Fruit fly (Drosophila melanogaster) whole organism, embryonic: ENCODE results near the gene Cht5.
A peak's percentile ranks its signal among the peaks of the same experiment; 100 is the strongest.

Experiments used
- CG11504 ChIP-seq: fragments of 200-800 bp; sonication (Bioruptor generic); optimal IDR thresholded peaks from 3 replicates; lab custom pipeline; 2019; ENCODE audit warnings: missing biosample characterization, mild to moderate bottlenecking, missing genetic modification characterization, moderate library complexity
- CG12219 ChIP-seq: fragments of 200-800 bp; sonication (Bioruptor generic); optimal IDR thresholded peaks from 3 replicates; lab custom pipeline; 2018; ENCODE audit warnings: missing biosample characterization, mild to moderate bottlenecking, missing genetic modification characterization
- CG15601 ChIP-seq: fragments of 200-800 bp; sonication (Bioruptor generic); optimal IDR thresholded peaks from 3 replicates; lab custom pipeline; 2019; ENCODE audit warnings: missing biosample characterization, mild to moderate bottlenecking, missing genetic modification characterization, moderate library complexity
- CG18599 ChIP-seq: fragments of 200-800 bp; sonication (Bioruptor generic); optimal IDR thresholded peaks from 3 replicates; lab custom pipeline; 2017; ENCODE audit warnings: missing biosample characterization, missing genetic modification characterization, mild to moderate bottlenecking, moderate library complexity, missing genetic modification reagents
- CG2678 ChIP-seq: fragments of 200-800 bp; sonication (Bioruptor generic); optimal IDR thresholded peaks from 3 replicates; lab custom pipeline; 2019; ENCODE audit warnings: missing biosample characterization, mild to moderate bottlenecking, missing genetic modification characterization, moderate library complexity
- CG30403 ChIP-seq: fragments of 200-800 bp; sonication (Bioruptor generic); optimal IDR thresholded peaks from 3 replicates; lab custom pipeline; 2016; ENCODE audit warnings: missing biosample characterization, missing genetic modification characterization
- CG3065 ChIP-seq: fragments of 200-800 bp; sonication (Bioruptor generic); optimal IDR thresholded peaks from 2 replicates; lab custom pipeline; 2016; ENCODE audit warnings: missing biosample characterization, missing genetic modification characterization
- CG3163 ChIP-seq: fragments of 200-800 bp; sonication (Bioruptor generic); optimal IDR thresholded peaks from 3 replicates; lab custom pipeline; 2016; ENCODE audit warnings: missing biosample characterization, missing genetic modification characterization
- CG3838 ChIP-seq: fragments of 200-800 bp; sonication (Bioruptor generic); optimal IDR thresholded peaks from 3 replicates; lab custom pipeline; 2016; ENCODE audit warnings: missing biosample characterization, missing genetic modification characterization
- CG4360 ChIP-seq: fragments of 200-800 bp; sonication (Bioruptor generic); IDR thresholded peaks from 2 replicates; pipeline ENCODE4 v1.3.6; 2022; ENCODE audit warnings: missing biosample characterization, missing genetic modification characterization
- CG43689 ChIP-seq: fragments of 200-800 bp; sonication (Bioruptor generic); IDR thresholded peaks from 2 replicates; pipeline ENCODE4 v1.3.6; 2022; ENCODE audit warnings: missing biosample characterization, missing genetic modification characterization
- CG6689 ChIP-seq: fragments of 200-800 bp; sonication (Bioruptor generic); IDR thresholded peaks from 2 replicates; pipeline ENCODE4 v1.3.6; 2022; ENCODE audit warnings: missing biosample characterization, missing genetic modification characterization
- CG8290 ChIP-seq, 3 experiments: fragments of 200-800 bp; sonication (Bioruptor generic); optimal IDR thresholded peaks; 2 replicates each; lab custom pipeline; 2016 to 2019; ENCODE audit warnings: missing biosample characterization in 3 of 3, missing genetic modification characterization in 3 of 3, mild to moderate bottlenecking in 2 of 3, moderate library complexity in 1 of 3
- CG8388 ChIP-seq: fragments of 200-800 bp; sonication (Bioruptor generic); optimal IDR thresholded peaks from 2 replicates; lab custom pipeline; 2019; ENCODE audit warnings: missing biosample characterization, mild to moderate bottlenecking, missing genetic modification characterization, moderate library complexity
- CG9215 ChIP-seq: fragments of 200-800 bp; sonication (Bioruptor generic); IDR thresholded peaks from 2 replicates; pipeline ENCODE4 v1.3.6; 2022; ENCODE audit warnings: missing biosample characterization, missing genetic modification characterization
- CG9797 ChIP-seq: fragments of 200-800 bp; sonication (Bioruptor generic); optimal IDR thresholded peaks from 3 replicates; lab custom pipeline; 2018; ENCODE audit warnings: missing biosample characterization, mild to moderate bottlenecking, missing genetic modification characterization
- Dip3 ChIP-seq: fragments of 200-800 bp; sonication (Bioruptor generic); optimal IDR thresholded peaks from 3 replicates; lab custom pipeline; 2016; ENCODE audit warnings: missing biosample characterization, missing genetic modification characterization
- Eip74EF ChIP-seq, 2 experiments: fragments of 200-800 bp in 1 of 2; fragments of >200 bp in 1 of 2; sonication (Bioruptor generic) in 1 of 2; optimal IDR thresholded peaks; 2 replicates each; lab custom pipeline; 2017 to 2019; ENCODE audit warnings: missing biosample characterization in 2 of 2, missing genetic modification characterization in 2 of 2, mild to moderate bottlenecking in 1 of 2, moderate library complexity in 1 of 2
- Hand ChIP-seq: fragments of 200-800 bp; sonication (Bioruptor generic); optimal IDR thresholded peaks from 2 replicates; lab custom pipeline; 2017; ENCODE audit warnings: mild to moderate bottlenecking, missing biosample characterization, missing genetic modification reagents, missing genetic modification characterization
- Hmx ChIP-seq: fragments of 200-800 bp; sonication (Bioruptor generic); optimal IDR thresholded peaks from 2 replicates; lab custom pipeline; 2016; ENCODE audit warnings: missing biosample characterization, missing genetic modification characterization
- MESR4 ChIP-seq: fragments of 200-800 bp; sonication (Bioruptor generic); optimal IDR thresholded peaks from 2 replicates; lab custom pipeline; 2018; ENCODE audit warnings: missing biosample characterization, mild to moderate bottlenecking, missing genetic modification characterization, moderate library complexity
- Med ChIP-seq: fragments of 200-800 bp; sonication (Bioruptor generic); peaks from one replicate; lab custom pipeline; 2016; ENCODE audit warnings: missing biosample characterization, missing genetic modification characterization, mild to moderate bottlenecking, inconsistent platforms, moderate library complexity
- NK7.1 ChIP-seq: fragments of 200-800 bp; sonication (Bioruptor generic); optimal IDR thresholded peaks from 3 replicates; lab custom pipeline; 2016; ENCODE audit warnings: missing biosample characterization, missing genetic modification characterization
- Opbp ChIP-seq: fragments of 200-800 bp; sonication (Bioruptor generic); IDR thresholded peaks from 3 replicates; pipeline ENCODE4 v1.3.6; 2022; ENCODE audit warnings: missing biosample characterization, missing genetic modification characterization; ENCODE audit not compliant: partially characterized antibody
- Rfx ChIP-seq: fragments of 200-800 bp; sonication (Bioruptor generic); IDR thresholded peaks from 2 replicates; pipeline ENCODE4 v1.3.6; 2022; ENCODE audit warnings: missing biosample characterization, missing genetic modification characterization
- Sox100B ChIP-seq: fragments of 200-800 bp; sonication (Bioruptor generic); optimal IDR thresholded peaks from 3 replicates; lab custom pipeline; 2018; ENCODE audit warnings: missing biosample characterization, mild to moderate bottlenecking, missing genetic modification characterization
- Trl ChIP-seq, 3 experiments: fragments of >200 bp in 2 of 3; fragments of 200-800 bp in 1 of 3; sonication (Bioruptor generic) in 1 of 3; optimal IDR thresholded peaks; 2 replicates in 1 of 3; 3 replicates in 2 of 3; lab custom pipeline; 2016 to 2017; ENCODE audit warnings: missing biosample characterization in 1 of 3, missing genetic modification characterization in 1 of 3
- ab ChIP-seq: fragments of 200-800 bp; sonication (Bioruptor generic); optimal IDR thresholded peaks from 2 replicates; lab custom pipeline; 2016; ENCODE audit warnings: missing biosample characterization, missing genetic modification characterization
- ase ChIP-seq: fragments of 200-800 bp; sonication (Bioruptor generic); IDR thresholded peaks from 3 replicates; pipeline ENCODE4 v1.3.6; 2022; ENCODE audit warnings: missing biosample characterization, missing genetic modification characterization
- ash1 ChIP-seq: fragments of 200-800 bp; sonication (Bioruptor generic); optimal IDR thresholded peaks from 2 replicates; lab custom pipeline; 2018; ENCODE audit warnings: missing biosample characterization, mild to moderate bottlenecking, missing genetic modification characterization
- bbx ChIP-seq: fragments of 200-800 bp; sonication (Bioruptor generic); IDR thresholded peaks from 2 replicates; pipeline ENCODE4 v1.3.6; 2022; ENCODE audit warnings: missing biosample characterization, missing genetic modification characterization; ENCODE audit not compliant: partially characterized antibody
- croc ChIP-seq: fragments of 200-800 bp; sonication (Bioruptor generic); conservative IDR thresholded peaks from 3 replicates; pipeline ENCODE4 v1.3.6; 2022; ENCODE audit warnings: missing biosample characterization, missing genetic modification characterization
- dati ChIP-seq: fragments of 200-800 bp; sonication (Bioruptor generic); IDR thresholded peaks from 2 replicates; pipeline ENCODE4 v1.3.6; 2022; ENCODE audit warnings: missing biosample characterization, missing genetic modification characterization
- dmrt99B ChIP-seq: fragments of 200-800 bp; sonication (Bioruptor generic); optimal IDR thresholded peaks from 2 replicates; lab custom pipeline; 2018; ENCODE audit warnings: missing biosample characterization, mild to moderate bottlenecking, missing genetic modification characterization, moderate library complexity
- fd64A ChIP-seq: fragments of 200-800 bp; sonication (Bioruptor generic); optimal IDR thresholded peaks from 3 replicates; lab custom pipeline; 2018; ENCODE audit warnings: missing biosample characterization, mild to moderate bottlenecking, missing genetic modification characterization
- gsb-n ChIP-seq: fragments of 200-800 bp; sonication (Bioruptor generic); optimal IDR thresholded peaks from 3 replicates; lab custom pipeline; 2018; ENCODE audit warnings: missing biosample characterization, mild to moderate bottlenecking, missing genetic modification characterization
- inv ChIP-seq: fragments of 200-800 bp; sonication (Bioruptor generic); IDR thresholded peaks from 2 replicates; pipeline ENCODE4 v1.3.6; 2022; ENCODE audit warnings: missing biosample characterization, missing genetic modification characterization; ENCODE audit not compliant: partially characterized antibody
- luna ChIP-seq: fragments of 200-800 bp; sonication (Bioruptor generic); optimal IDR thresholded peaks from 2 replicates; lab custom pipeline; 2016; ENCODE audit warnings: missing biosample characterization, missing genetic modification characterization
- mirr ChIP-seq: fragments of 200-800 bp; sonication (Bioruptor generic); optimal IDR thresholded peaks from 3 replicates; lab custom pipeline; 2018; ENCODE audit warnings: missing biosample characterization, mild to moderate bottlenecking, missing genetic modification characterization
- oc ChIP-seq: fragments of 200-800 bp; sonication (Bioruptor generic); optimal IDR thresholded peaks from 2 replicates; lab custom pipeline; 2018; ENCODE audit warnings: missing biosample characterization, mild to moderate bottlenecking, missing genetic modification characterization, moderate library complexity
- rib ChIP-seq: fragments of 200-800 bp; sonication (Bioruptor generic); IDR thresholded peaks from 2 replicates; pipeline ENCODE4 v1.3.6; 2022; ENCODE audit warnings: missing biosample characterization, missing genetic modification characterization
- row ChIP-seq: fragments of 200-800 bp; sonication (Bioruptor generic); IDR thresholded peaks from 3 replicates; pipeline ENCODE4 v1.3.6; 2022; ENCODE audit warnings: missing biosample characterization, missing genetic modification characterization
- sd ChIP-seq: fragments of 200-800 bp; sonication (Bioruptor generic); optimal IDR thresholded peaks from 3 replicates; lab custom pipeline; 2018; ENCODE audit warnings: missing biosample characterization, mild to moderate bottlenecking, missing genetic modification characterization, moderate library complexity
- sens ChIP-seq: fragments of 200-800 bp; sonication (Bioruptor generic); peaks from one replicate; lab custom pipeline; 2016; ENCODE audit warnings: missing biosample characterization, missing genetic modification characterization
- sisA ChIP-seq: fragments of 200-800 bp; sonication (Bioruptor generic); IDR thresholded peaks from 2 replicates; pipeline ENCODE4 v1.3.6; 2022; ENCODE audit warnings: missing biosample characterization, missing genetic modification characterization
- slou ChIP-seq: fragments of 200-800 bp; sonication (Bioruptor generic); optimal IDR thresholded peaks from 3 replicates; lab custom pipeline; 2016; ENCODE audit warnings: missing biosample characterization, missing genetic modification characterization
- so ChIP-seq: fragments of 200-800 bp; sonication (Bioruptor generic); IDR thresholded peaks from 3 replicates; pipeline ENCODE4 v1.3.6; 2022; ENCODE audit warnings: missing biosample characterization, missing genetic modification characterization
- stwl ChIP-seq: fragments of 200-800 bp; sonication (Bioruptor generic); optimal IDR thresholded peaks from 3 replicates; lab custom pipeline; 2018; ENCODE audit warnings: missing biosample characterization, mild to moderate bottlenecking, missing genetic modification characterization, moderate library complexity
- tna ChIP-seq: fragments of 200-800 bp; sonication (Bioruptor generic); IDR thresholded peaks from 2 replicates; pipeline ENCODE4 v1.3.6; 2022; ENCODE audit warnings: missing biosample characterization, missing genetic modification characterization; ENCODE audit not compliant: partially characterized antibody
- wor ChIP-seq: fragments of 200-800 bp; sonication (Bioruptor generic); IDR thresholded peaks from 2 replicates; pipeline ENCODE4 v1.3.6; 2022; ENCODE audit warnings: missing biosample characterization, missing genetic modification characterization

The Cht5 gene

DNA sequence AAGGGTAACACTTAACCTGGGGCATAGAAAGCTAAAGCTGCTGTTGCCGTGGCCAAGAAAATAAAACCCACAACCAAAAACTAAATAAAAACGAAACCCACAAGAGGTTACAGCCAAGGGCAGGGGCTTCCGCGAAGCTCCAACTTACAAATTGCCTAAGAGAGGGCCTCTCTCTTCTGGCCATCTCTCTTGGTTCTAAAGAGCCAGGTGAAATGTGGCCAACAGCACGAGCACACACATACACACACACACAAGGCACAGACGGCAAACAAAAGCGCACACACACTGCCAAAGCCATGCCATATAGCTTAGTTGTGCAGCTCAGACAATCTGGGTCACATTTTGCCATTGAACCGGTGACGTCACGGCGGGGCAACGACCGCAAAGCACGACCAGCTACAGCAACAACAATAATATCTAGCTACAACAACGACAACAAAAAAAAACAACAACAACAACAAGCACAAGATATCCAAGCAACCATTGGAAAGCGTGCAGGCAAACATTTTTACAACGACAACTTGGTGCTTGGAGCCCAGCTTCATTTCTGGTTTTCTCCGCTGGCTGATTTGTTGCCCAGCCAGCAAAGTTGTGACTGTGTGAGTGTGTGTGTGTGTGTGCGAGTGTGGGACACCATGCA is 29.4 kb downstream of the Cht5 start (continued):
- TF ChIP-seq wor (no peak), tna (no peak), croc (GFP tag; lab: Robert Waterston, UW) (no peak), sd (tag; lab: Kevin White, UChicago) (peak; percentile 30), Trl (optimal IDR thresholded peaks at IDR 0.05; lab: Kevin White, UChicago) (peak; percentile 61 to 65), Trl (GFP tag; optimal IDR thresholded peaks at IDR 0.05; lab: Kevin White, UChicago) (no peak), mirr (peak; percentile 39), CG3065 (GFP tag; lab: Kevin White, UChicago) (no peak), CG12219 (GFP tag; lab: Kevin White, UChicago) (peak; percentile 12), CG6689 (no peak), Hmx (GFP tag; lab: Kevin White, UChicago) (no peak), CG15601 (tag; lab: Kevin White, UChicago) (no peak), Eip74EF (GFP tag; optimal IDR thresholded peaks at IDR 0.05; lab: Kevin White, UChicago) (no peak), dmrt99B (no peak), CG3163 (GFP tag; lab: Kevin White, UChicago) (peak; percentile 94), oc (tag; lab: Kevin White, UChicago) (peak; percentile 54), CG4360 (GFP tag; lab: Robert Waterston, UW) (peak; percentile 90), CG3838 (GFP tag; lab: Kevin White, UChicago) (no peak), Opbp (GFP tag; lab: Robert Waterston, UW) (no peak), slou (no peak), CG9215 (GFP tag; lab: Robert Waterston, UW) (no peak), Sox100B (GFP tag; lab: Kevin White, UChicago) (no peak), MESR4 (GFP tag; lab: Kevin White, UChicago) (no peak), rib (no peak), sisA (GFP tag; lab: Robert Waterston, UW) (no peak), dati (GFP tag; lab: Robert Waterston, UW) (no peak), Dip3 (GFP tag; lab: Kevin White, UChicago) (no peak), Med (GFP tag; lab: Kevin White, UChicago) (peak; percentile 41), NK7.1 (GFP tag; lab: Kevin White, UChicago) (no peak), CG43689 (GFP tag; lab: Robert Waterston, UW) (no peak), gsb-n (no peak), stwl (tag; lab: Kevin White, UChicago) (no peak), ash1 (GFP tag; lab: Kevin White, UChicago) (no peak), inv (GFP tag; lab: Robert Waterston, UW) (no peak)

DNA sequence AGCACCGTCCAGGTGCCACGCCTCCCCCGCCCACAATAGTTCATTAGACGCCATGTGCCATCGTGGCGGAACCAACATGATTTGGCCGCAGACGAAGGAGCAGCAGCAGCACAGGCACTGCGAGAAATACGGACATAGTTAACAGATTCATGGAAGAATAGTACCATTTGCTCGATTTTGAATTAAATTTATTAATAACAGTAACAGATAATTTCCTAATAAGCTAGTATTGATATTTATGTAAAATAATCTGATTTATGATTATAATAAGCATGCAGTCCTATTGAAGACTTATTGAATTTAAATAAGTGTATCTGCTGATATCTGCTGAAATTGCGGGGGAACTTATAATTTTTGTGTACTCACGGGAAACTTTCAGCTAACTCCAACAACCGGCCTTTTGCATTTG is 29.9 kb downstream of the Cht5 start:
- TF ChIP-seq CG8388 (GFP tag; lab: Kevin White, UChicago) = peak; percentile 23
- TF ChIP-seq CG8290 (GFP tag; optimal IDR thresholded peaks at IDR 0.05; lab: Kevin White, UChicago) = no peak
- TF ChIP-seq CG8290 (tag; optimal IDR thresholded peaks at IDR 0.05; lab: Kevin White, UChicago) = no peak
- TF ChIP-seq so (GFP tag; lab: Robert Waterston, UW) = no peak
- no peak for TF ChIP-seq ase (GFP tag; lab: Robert Waterston, UW)
- peak; percentile 28 for TF ChIP-seq row (GFP tag; lab: Robert Waterston, UW)
- TF ChIP-seq Rfx (GFP tag; lab: Robert Waterston, UW) = no peak
- TF ChIP-seq ab (GFP tag; lab: Kevin White, UChicago) = no peak
- TF ChIP-seq CG18599 (GFP tag; lab: Kevin White, UChicago) = no peak
- TF ChIP-seq CG9797 (GFP tag; lab: Kevin White, UChicago) = no peak
- no peak for TF ChIP-seq bbx
- TF ChIP-seq Hand = no peak
- TF ChIP-seq CG30403 (GFP tag; lab: Kevin White, UChicago) = peak; percentile 3
- TF ChIP-seq CG11504 (tag; lab: Kevin White, UChicago) = no peak
- no peak for TF ChIP-seq fd64A
- no peak for TF ChIP-seq luna (GFP tag; lab: Kevin White, UChicago)
- TF ChIP-seq CG2678 (tag; lab: Kevin White, UChicago) = peak; percentile 3
- TF ChIP-seq Sox100B (GFP tag; lab: Kevin White, UChicago) = peak; percentile 2
- TF ChIP-seq sens = peak; percentile 81
